Fruit fly (Drosophila melanogaster) whole organism, embryonic: ENCODE data around the gene CG3408.

ENCODE experiments used
- BEAF-32 ChIP-seq: fragments of 200-800 bp; sonication (Bioruptor generic); optimal IDR thresholded peaks from 3 replicates; lab custom pipeline; 2017; ENCODE audit warnings: missing biosample characterization, missing genetic modification characterization, mild to moderate bottlenecking, moderate library complexity, missing genetic modification reagents
- BtbVII ChIP-seq: fragments of 200-800 bp; sonication (Bioruptor generic); optimal IDR thresholded peaks from 3 replicates; lab custom pipeline; 2017; ENCODE audit warnings: missing biosample characterization, mild to moderate bottlenecking, missing genetic modification characterization
- CG10366 ChIP-seq: fragments of 200-800 bp; sonication (Bioruptor generic); IDR thresholded peaks from 2 replicates; pipeline ENCODE4 v1.3.6; 2022; ENCODE audit warnings: missing biosample characterization, missing genetic modification characterization
- CG13296 ChIP-seq: fragments of 200-800 bp; sonication (Bioruptor generic); optimal IDR thresholded peaks from 3 replicates; lab custom pipeline; 2018; ENCODE audit warnings: missing biosample characterization, mild to moderate bottlenecking, missing genetic modification characterization
- CG13775 ChIP-seq: fragments of 200-800 bp; sonication (Bioruptor generic); optimal IDR thresholded peaks from 3 replicates; lab custom pipeline; 2017; ENCODE audit warnings: missing biosample characterization, mild to moderate bottlenecking, missing genetic modification characterization
- CG13894 ChIP-seq: fragments of 200-800 bp; sonication (Bioruptor generic); optimal IDR thresholded peaks from 3 replicates; lab custom pipeline; 2018; ENCODE audit warnings: missing biosample characterization, mild to moderate bottlenecking, missing genetic modification characterization, moderate library complexity
- CG17328 ChIP-seq: fragments of 200-800 bp; sonication (Bioruptor generic); IDR thresholded peaks from 2 replicates; pipeline ENCODE4 v1.3.6; 2022; ENCODE audit warnings: missing biosample characterization, missing genetic modification characterization
- CG17385 ChIP-seq: fragments of 200-800 bp; sonication (Bioruptor generic); optimal IDR thresholded peaks from 3 replicates; lab custom pipeline; 2018; ENCODE audit warnings: missing biosample characterization, mild to moderate bottlenecking, missing genetic modification characterization
- CG17829 ChIP-seq: fragments of 200-800 bp; optimal IDR thresholded peaks from 2 replicates; lab custom pipeline; 2019; ENCODE audit warnings: missing biosample characterization, mild to moderate bottlenecking, missing genetic modification characterization, moderate library complexity
- CG2678 ChIP-seq: fragments of 200-800 bp; sonication (Bioruptor generic); optimal IDR thresholded peaks from 3 replicates; lab custom pipeline; 2019; ENCODE audit warnings: missing biosample characterization, mild to moderate bottlenecking, missing genetic modification characterization, moderate library complexity
- CG33557 ChIP-seq: fragments of 200-800 bp; sonication (Bioruptor generic); optimal IDR thresholded peaks from 2 replicates; lab custom pipeline; 2019; ENCODE audit warnings: missing biosample characterization, mild to moderate bottlenecking, missing genetic modification characterization, moderate library complexity
- CG4360 ChIP-seq: fragments of 200-800 bp; sonication (Bioruptor generic); IDR thresholded peaks from 2 replicates; pipeline ENCODE4 v1.3.6; 2022; ENCODE audit warnings: missing biosample characterization, missing genetic modification characterization
- CG4617 ChIP-seq: fragments of 200-800 bp; sonication (Bioruptor generic); optimal IDR thresholded peaks from 3 replicates; lab custom pipeline; 2016; ENCODE audit warnings: missing biosample characterization, missing genetic modification characterization, borderline replicate concordance
- CG6689 ChIP-seq: fragments of 200-800 bp; sonication (Bioruptor generic); IDR thresholded peaks from 2 replicates; pipeline ENCODE4 v1.3.6; 2022; ENCODE audit warnings: missing biosample characterization, missing genetic modification characterization
- CG8290 ChIP-seq, 3 experiments: fragments of 200-800 bp; sonication (Bioruptor generic); optimal IDR thresholded peaks; 2 replicates each; lab custom pipeline; 2016 to 2019; ENCODE audit warnings: missing biosample characterization in 3 of 3, missing genetic modification characterization in 3 of 3, mild to moderate bottlenecking in 2 of 3, moderate library complexity in 1 of 3
- CG9932 ChIP-seq: fragments of 200-800 bp; sonication (Bioruptor generic); IDR thresholded peaks from 2 replicates; pipeline ENCODE4 v1.3.6; 2022; ENCODE audit warnings: missing biosample characterization, missing genetic modification characterization
- Camta ChIP-seq: fragments of 200-800 bp; sonication (Bioruptor generic); optimal IDR thresholded peaks from 2 replicates; lab custom pipeline; 2016; ENCODE audit warnings: missing biosample characterization, missing genetic modification characterization
- D ChIP-seq, 2 experiments: fragments of 200-800 bp in 1 of 2; fragments of >200 bp in 1 of 2; sonication (Bioruptor generic) in 1 of 2; optimal IDR thresholded peaks; 2 replicates in 1 of 2; 3 replicates in 1 of 2; lab custom pipeline; 2017; ENCODE audit warnings: mild to moderate bottlenecking in 1 of 2, missing biosample characterization in 1 of 2, missing genetic modification characterization in 1 of 2, missing genetic modification reagents in 1 of 2
- D19A ChIP-seq: fragments of 200-800 bp; optimal IDR thresholded peaks from 3 replicates; lab custom pipeline; 2019; ENCODE audit warnings: missing biosample characterization, mild to moderate bottlenecking, missing genetic modification characterization, moderate library complexity
- Doc2 ChIP-seq: fragments of 200-800 bp; sonication (Bioruptor generic); IDR thresholded peaks from 2 replicates; pipeline ENCODE4 v1.3.6; 2022; ENCODE audit warnings: missing biosample characterization, missing genetic modification characterization
- Hr51 ChIP-seq, 2 experiments: fragments of 200-800 bp; sonication (Bioruptor generic); optimal IDR thresholded peaks; 2 replicates in 1 of 2; 3 replicates in 1 of 2; lab custom pipeline; 2016 to 2018; ENCODE audit warnings: missing biosample characterization in 2 of 2, missing genetic modification characterization in 2 of 2, mild to moderate bottlenecking in 1 of 2, moderate library complexity in 1 of 2
- Jarid2 ChIP-seq: fragments of 200-800 bp; sonication (Bioruptor generic); optimal IDR thresholded peaks from 3 replicates; lab custom pipeline; 2017; ENCODE audit warnings: mild to moderate bottlenecking, missing biosample characterization, missing genetic modification reagents, missing genetic modification characterization
- MESR4 ChIP-seq: fragments of 200-800 bp; sonication (Bioruptor generic); optimal IDR thresholded peaks from 2 replicates; lab custom pipeline; 2018; ENCODE audit warnings: missing biosample characterization, mild to moderate bottlenecking, missing genetic modification characterization, moderate library complexity
- Mrtf ChIP-seq: fragments of 200-800 bp; sonication (Bioruptor generic); IDR thresholded peaks from 3 replicates; pipeline ENCODE4 v1.3.6; 2022; ENCODE audit warnings: missing biosample characterization, missing genetic modification characterization
- NfI ChIP-seq: fragments of 200-800 bp; sonication (Bioruptor generic); optimal IDR thresholded peaks from 3 replicates; lab custom pipeline; 2018; ENCODE audit warnings: missing biosample characterization, mild to moderate bottlenecking, missing genetic modification characterization, moderate library complexity
- Ptx1 ChIP-seq: fragments of 200-800 bp; sonication (Bioruptor generic); IDR thresholded peaks from 2 replicates; pipeline ENCODE4 v1.3.6; 2022; ENCODE audit warnings: missing biosample characterization, missing genetic modification characterization
- Spps ChIP-seq: fragments of 200-800 bp; sonication (Bioruptor generic); optimal IDR thresholded peaks from 2 replicates; lab custom pipeline; 2018; ENCODE audit warnings: missing biosample characterization, mild to moderate bottlenecking, missing genetic modification characterization
- abd-A ChIP-seq: fragments of 200-800 bp; sonication (Bioruptor generic); optimal IDR thresholded peaks from 3 replicates; lab custom pipeline; 2019; ENCODE audit warnings: missing biosample characterization, mild to moderate bottlenecking, missing genetic modification characterization, moderate library complexity
- bcd ChIP-seq: fragments of 200-800 bp; sonication (Bioruptor generic); optimal IDR thresholded peaks from 2 replicates; lab custom pipeline; 2017; ENCODE audit warnings: missing biosample characterization, mild to moderate bottlenecking, missing genetic modification characterization
- cato ChIP-seq: fragments of 200-800 bp; sonication (Bioruptor generic); optimal IDR thresholded peaks from 2 replicates; lab custom pipeline; 2016; ENCODE audit warnings: missing biosample characterization, missing genetic modification characterization, borderline replicate concordance
- disco-r ChIP-seq: fragments of 200-800 bp; sonication (Bioruptor generic); optimal IDR thresholded peaks from 2 replicates; lab custom pipeline; 2016; ENCODE audit warnings: missing biosample characterization, missing genetic modification characterization
- dmrt11E ChIP-seq: fragments of 200-800 bp; sonication (Bioruptor generic); optimal IDR thresholded peaks from 3 replicates; lab custom pipeline; 2018; ENCODE audit warnings: missing biosample characterization, mild to moderate bottlenecking, missing genetic modification characterization, moderate library complexity
- esg ChIP-seq: fragments of 200-800 bp; sonication (Bioruptor generic); conservative IDR thresholded peaks from 2 replicates; pipeline ENCODE4 v1.3.6; 2022; ENCODE audit warnings: missing biosample characterization, missing genetic modification characterization
- ewg ChIP-seq: fragments of 200-800 bp; sonication (Bioruptor generic); optimal IDR thresholded peaks from 3 replicates; lab custom pipeline; 2017; ENCODE audit warnings: mild to moderate bottlenecking, missing biosample characterization, missing genetic modification reagents, missing genetic modification characterization
- gem ChIP-seq: fragments of 200-800 bp; sonication (Bioruptor generic); optimal IDR thresholded peaks from 2 replicates; lab custom pipeline; 2019; ENCODE audit warnings: missing biosample characterization, mild to moderate bottlenecking, missing genetic modification characterization, moderate library complexity
- grau ChIP-seq: fragments of 200-800 bp; optimal IDR thresholded peaks from 3 replicates; lab custom pipeline; 2019; ENCODE audit warnings: missing biosample characterization, mild to moderate bottlenecking, missing genetic modification characterization, moderate library complexity
- hkb ChIP-seq, 2 experiments: fragments of 200-800 bp in 1 of 2; fragments of >200 bp in 1 of 2; sonication (Bioruptor generic) in 1 of 2; IDR thresholded peaks in 1 of 2; optimal IDR thresholded peaks in 1 of 2; 2 replicates each; pipeline versions ENCODE4 v1.3.6 to Lab custom; 2017 to 2022; ENCODE audit warnings: missing biosample characterization in 1 of 2, missing genetic modification characterization in 1 of 2
- ind ChIP-seq: fragments of 200-800 bp; sonication (Bioruptor generic); optimal IDR thresholded peaks from 3 replicates; lab custom pipeline; 2016; ENCODE audit warnings: missing biosample characterization, missing genetic modification characterization
- knrl ChIP-seq: fragments of 200-800 bp; sonication (Bioruptor generic); IDR thresholded peaks from 3 replicates; pipeline ENCODE4 v1.3.6; 2022; ENCODE audit warnings: missing biosample characterization, missing genetic modification characterization; ENCODE audit not compliant: partially characterized antibody
- peb ChIP-seq: fragments of 200-800 bp; sonication (Bioruptor generic); IDR thresholded peaks from 2 replicates; pipeline ENCODE4 v1.3.6; 2022; ENCODE audit warnings: missing biosample characterization, missing genetic modification characterization
- sc ChIP-seq, 3 experiments: fragments of >200 bp in 2 of 3; fragments of 200-800 bp in 1 of 3; sonication (Bioruptor generic) in 1 of 3; optimal IDR thresholded peaks; 2 replicates in 2 of 3; 3 replicates in 1 of 3; lab custom pipeline; 2017; ENCODE audit warnings: mild to moderate bottlenecking in 1 of 3, missing biosample characterization in 1 of 3, missing genetic modification characterization in 1 of 3, missing genetic modification reagents in 1 of 3
- scrt ChIP-seq: fragments of 200-800 bp; sonication (Bioruptor generic); optimal IDR thresholded peaks from 2 replicates; lab custom pipeline; 2018; ENCODE audit warnings: missing biosample characterization, mild to moderate bottlenecking, missing genetic modification characterization, moderate library complexity
- vfl ChIP-seq: fragments of 200-800 bp; sonication (Bioruptor generic); optimal IDR thresholded peaks from 2 replicates; lab custom pipeline; 2016; ENCODE audit warnings: missing biosample characterization, missing genetic modification characterization
- zfh1 ChIP-seq: fragments of 200-800 bp; sonication (Bioruptor generic); IDR thresholded peaks from 3 replicates; pipeline ENCODE4 v1.3.6; 2022; ENCODE audit warnings: missing biosample characterization, missing genetic modification characterization

The CG3408 gene

dm6 chr3L:9511287-9512256 is 2.2 kb upstream of the CG3408 start, which contains the start of gene RpS9 (continued):
- 0 out of 2 replicates have a peak, but pooled peaks have one; percentile 19 for TF ChIP-seq CG4360 (GFP tag; lab: Robert Waterston, UW)
- no peak for TF ChIP-seq peb (GFP tag; lab: Robert Waterston, UW)
- peak; percentile 20 for TF ChIP-seq CG8290 (GFP tag; optimal IDR thresholded peaks at IDR 0.05; lab: Kevin White, UChicago)
- TF ChIP-seq CG8290 (tag; optimal IDR thresholded peaks at IDR 0.05; lab: Kevin White, UChicago): peak in 1 of 2 experiments; percentile 65
- TF ChIP-seq BEAF-32 (GFP tag; lab: Kevin White, UChicago): peak; percentile 26
- TF ChIP-seq esg (GFP tag; lab: Robert Waterston, UW): no peak
- TF ChIP-seq scrt (GFP tag; lab: Kevin White, UChicago): peak; percentile 61
- no peak for TF ChIP-seq CG4617
- TF ChIP-seq Doc2 (GFP tag; lab: Robert Waterston, UW): no peak
- TF ChIP-seq abd-A (tag; lab: Kevin White, UChicago): peak; percentile 38
- TF ChIP-seq Camta (GFP tag; lab: Kevin White, UChicago): peak; percentile 24
- TF ChIP-seq Hr51 (GFP tag; optimal IDR thresholded peaks at IDR 0.05; lab: Kevin White, UChicago): peak in 1 of 2 experiments; percentile 18
- TF ChIP-seq CG17829: peak; percentile 36
- TF ChIP-seq gem (tag; lab: Kevin White, UChicago): peak; percentile 4
- peak; percentile 8 for TF ChIP-seq CG13775 (GFP tag; lab: Kevin White, UChicago)
- peak; percentile 10 for TF ChIP-seq bcd (GFP tag; lab: Kevin White, UChicago)
- TF ChIP-seq CG10366 (GFP tag; lab: Robert Waterston, UW): no peak
- TF ChIP-seq ewg (GFP tag; lab: Kevin White, UChicago): no peak
- TF ChIP-seq CG17385 (GFP tag; lab: Kevin White, UChicago): peak; percentile 36
- TF ChIP-seq MESR4 (GFP tag; lab: Kevin White, UChicago): peak; percentile 98
- no peak for TF ChIP-seq vfl (GFP tag; lab: Kevin White, UChicago)
- TF ChIP-seq CG13894 (tag; lab: Kevin White, UChicago): peak; percentile 59
- no peak for TF ChIP-seq hkb (optimal IDR thresholded peaks at IDR 0.05; lab: Kevin White, UChicago)
- 0 out of 2 replicates have a peak, but pooled peaks have one; percentile 25 for TF ChIP-seq hkb (GFP tag; IDR thresholded peaks at IDR 0.05; lab: Robert Waterston, UW)
- TF ChIP-seq ind: no peak

DNA sequence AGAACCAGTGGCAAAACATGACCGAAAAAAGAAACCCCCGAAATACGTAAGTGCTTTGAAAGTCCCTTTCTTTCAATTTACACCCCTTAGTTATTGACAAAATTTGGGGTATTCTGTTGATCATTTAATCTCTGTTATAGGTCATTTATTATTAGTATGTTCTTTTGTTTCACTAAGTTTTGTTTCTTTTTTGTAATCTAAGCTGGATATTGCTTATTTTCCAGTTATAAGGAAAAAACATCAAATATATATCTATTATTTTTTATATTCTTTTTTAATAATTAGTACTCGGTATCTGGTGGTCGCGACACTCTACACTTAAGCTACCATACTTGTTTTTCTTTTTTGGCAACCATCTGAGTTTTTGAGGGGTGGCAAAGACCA is 738 bp downstream of the CG3408 start:
- no peak for TF ChIP-seq knrl (GFP tag; lab: Robert Waterston, UW)
- TF ChIP-seq NfI (GFP tag; lab: Kevin White, UChicago): peak; percentile 37
- TF ChIP-seq Ptx1: peak; percentile 54; the same call in 1 of the 2 replicates
- TF ChIP-seq CG6689 (GFP tag; lab: Robert Waterston, UW): peak; percentile 51
- peak; percentile 51 for TF ChIP-seq CG13296 (GFP tag; lab: Kevin White, UChicago)
- peak; percentile 75 for TF ChIP-seq CG2678 (tag; lab: Kevin White, UChicago)
- no peak for TF ChIP-seq Mrtf
- no peak for TF ChIP-seq cato
- TF ChIP-seq disco-r (GFP tag; lab: Kevin White, UChicago): no peak
- peak; percentile 38 for TF ChIP-seq Spps
- peak; percentile 61 for TF ChIP-seq grau (tag; lab: Kevin White, UChicago)
- peak; percentile 61 for TF ChIP-seq CG17328
- TF ChIP-seq BtbVII (GFP tag; lab: Kevin White, UChicago): peak; percentile 19
- peak; percentile 51 for TF ChIP-seq CG33557 (GFP tag; lab: Kevin White, UChicago)
- TF ChIP-seq zfh1: peak; percentile 28; the same call in 1 of the 3 replicates
- peak; percentile 80 for TF ChIP-seq D19A (tag; lab: Kevin White, UChicago)
- no peak for TF ChIP-seq D (optimal IDR thresholded peaks at IDR 0.05; lab: Kevin White, UChicago)
- peak; percentile 53 for TF ChIP-seq D (GFP tag; optimal IDR thresholded peaks at IDR 0.05; lab: Kevin White, UChicago)
- TF ChIP-seq dmrt11E (tag; lab: Kevin White, UChicago): peak; percentile 62
- no peak for TF ChIP-seq sc (optimal IDR thresholded peaks at IDR 0.05; lab: Kevin White, UChicago)
- TF ChIP-seq sc (GFP tag; optimal IDR thresholded peaks at IDR 0.05; lab: Kevin White, UChicago): peak; percentile 32
- peak; percentile 0 for TF ChIP-seq Jarid2 (GFP tag; lab: Kevin White, UChicago)
- 0 out of 2 replicates have a peak, but pooled peaks have one; percentile 10 for TF ChIP-seq CG9932 (GFP tag; lab: Robert Waterston, UW)
